Fruit fly (Drosophila melanogaster) whole organism, embryonic: ENCODE data around the gene Nckx30C.

Experiments
- Antp ChIP-seq: fragments of 200-800 bp; sonication (Bioruptor generic); optimal IDR thresholded peaks from 3 replicates; lab custom pipeline; 2016; ENCODE audit warnings: missing biosample characterization, missing genetic modification characterization
- CG10462 ChIP-seq: fragments of 200-800 bp; sonication (Bioruptor generic); optimal IDR thresholded peaks from 2 replicates; lab custom pipeline; 2016; ENCODE audit warnings: missing biosample characterization, missing genetic modification characterization
- CG15696 ChIP-seq: fragments of 200-800 bp; sonication (Bioruptor generic); optimal IDR thresholded peaks from 2 replicates; lab custom pipeline; 2019; ENCODE audit warnings: missing biosample characterization, mild to moderate bottlenecking, missing genetic modification characterization, moderate library complexity
- CG17568 ChIP-seq: fragments of 200-800 bp; sonication (Bioruptor generic); optimal IDR thresholded peaks from 2 replicates; lab custom pipeline; 2018; ENCODE audit warnings: missing biosample characterization, mild to moderate bottlenecking, missing genetic modification characterization, moderate library complexity
- CG18262 ChIP-seq: fragments of 200-800 bp; optimal IDR thresholded peaks from 3 replicates; lab custom pipeline; 2019; ENCODE audit warnings: missing biosample characterization, mild to moderate bottlenecking, missing genetic modification characterization, moderate library complexity
- CG2202 ChIP-seq: fragments of 200-800 bp; sonication (Bioruptor generic); optimal IDR thresholded peaks from 2 replicates; lab custom pipeline; 2018; ENCODE audit warnings: missing biosample characterization, mild to moderate bottlenecking, missing genetic modification characterization
- CG3065 ChIP-seq: fragments of 200-800 bp; sonication (Bioruptor generic); optimal IDR thresholded peaks from 2 replicates; lab custom pipeline; 2016; ENCODE audit warnings: missing biosample characterization, missing genetic modification characterization
- CG3163 ChIP-seq: fragments of 200-800 bp; sonication (Bioruptor generic); optimal IDR thresholded peaks from 3 replicates; lab custom pipeline; 2016; ENCODE audit warnings: missing biosample characterization, missing genetic modification characterization
- CG33213 ChIP-seq: fragments of 200-800 bp; sonication (Bioruptor generic); optimal IDR thresholded peaks from 3 replicates; lab custom pipeline; 2016; ENCODE audit warnings: missing biosample characterization, missing genetic modification characterization
- CG33557 ChIP-seq: fragments of 200-800 bp; sonication (Bioruptor generic); optimal IDR thresholded peaks from 2 replicates; lab custom pipeline; 2019; ENCODE audit warnings: missing biosample characterization, mild to moderate bottlenecking, missing genetic modification characterization, moderate library complexity
- CG6813 ChIP-seq: fragments of 200-800 bp; sonication (Bioruptor generic); optimal IDR thresholded peaks from 2 replicates; lab custom pipeline; 2017; ENCODE audit warnings: missing biosample characterization, missing genetic modification characterization, mild to moderate bottlenecking, moderate library complexity, missing genetic modification reagents
- CG7271 ChIP-seq: fragments of 200-800 bp; sonication (Bioruptor generic); optimal IDR thresholded peaks from 2 replicates; lab custom pipeline; 2018; ENCODE audit warnings: missing biosample characterization, mild to moderate bottlenecking, missing genetic modification characterization, moderate library complexity
- CG7928 ChIP-seq: fragments of 200-800 bp; sonication (Bioruptor generic); optimal IDR thresholded peaks from 2 replicates; lab custom pipeline; 2017; ENCODE audit warnings: missing biosample characterization, mild to moderate bottlenecking, missing genetic modification characterization
- CG8281 ChIP-seq: fragments of 200-800 bp; sonication (Bioruptor generic); optimal IDR thresholded peaks from 2 replicates; lab custom pipeline; 2018; ENCODE audit warnings: missing biosample characterization, mild to moderate bottlenecking, missing genetic modification characterization, moderate library complexity
- CG8924 ChIP-seq: fragments of 200-800 bp; optimal IDR thresholded peaks from 3 replicates; lab custom pipeline; 2019; ENCODE audit warnings: missing biosample characterization, mild to moderate bottlenecking, missing genetic modification characterization, moderate library complexity
- CG9437 ChIP-seq: fragments of 200-800 bp; sonication (Bioruptor generic); optimal IDR thresholded peaks from 2 replicates; lab custom pipeline; 2018; ENCODE audit warnings: missing biosample characterization, mild to moderate bottlenecking, missing genetic modification characterization
- CoRest ChIP-seq: fragments of 200-800 bp; sonication (Bioruptor generic); optimal IDR thresholded peaks from 3 replicates; lab custom pipeline; 2018; ENCODE audit warnings: missing biosample characterization, mild to moderate bottlenecking, missing genetic modification characterization, moderate library complexity
- D19A ChIP-seq: fragments of 200-800 bp; optimal IDR thresholded peaks from 3 replicates; lab custom pipeline; 2019; ENCODE audit warnings: missing biosample characterization, mild to moderate bottlenecking, missing genetic modification characterization, moderate library complexity
- Drgx ChIP-seq: fragments of 200-800 bp; sonication (Bioruptor generic); IDR thresholded peaks from 2 replicates; pipeline ENCODE4 v1.3.6; 2022; ENCODE audit warnings: missing biosample characterization, missing genetic modification characterization
- E2f2 ChIP-seq: fragments of 200-800 bp; sonication (Bioruptor generic); IDR thresholded peaks from 2 replicates; pipeline ENCODE4 v1.3.6; 2022; ENCODE audit warnings: missing biosample characterization, missing genetic modification characterization
- H15 ChIP-seq: fragments of 200-800 bp; sonication (Bioruptor generic); IDR thresholded peaks from 3 replicates; pipeline ENCODE4 v1.3.6; 2022; ENCODE audit warnings: missing biosample characterization, missing genetic modification characterization
- HLH54F ChIP-seq: fragments of 200-800 bp; sonication (Bioruptor generic); optimal IDR thresholded peaks from 3 replicates; lab custom pipeline; 2016; ENCODE audit warnings: missing biosample characterization, missing genetic modification characterization
- HmgZ ChIP-seq: fragments of 200-800 bp; sonication (Bioruptor generic); optimal IDR thresholded peaks from 2 replicates; lab custom pipeline; 2018; ENCODE audit warnings: missing biosample characterization, mild to moderate bottlenecking, missing genetic modification characterization
- Hmx ChIP-seq: fragments of 200-800 bp; sonication (Bioruptor generic); optimal IDR thresholded peaks from 2 replicates; lab custom pipeline; 2016; ENCODE audit warnings: missing biosample characterization, missing genetic modification characterization
- MBD-R2 ChIP-seq: fragments of 200-800 bp; sonication (Bioruptor generic); IDR thresholded peaks from 2 replicates; pipeline ENCODE4 v1.3.6; 2022; ENCODE audit warnings: missing biosample characterization, missing genetic modification characterization
- Myb ChIP-seq: fragments of 200-800 bp; sonication (Bioruptor generic); optimal IDR thresholded peaks from 2 replicates; lab custom pipeline; 2016; ENCODE audit warnings: missing biosample characterization, missing genetic modification characterization
- NC2β ChIP-seq: fragments of 200-800 bp; sonication (Bioruptor generic); optimal IDR thresholded peaks from 2 replicates; lab custom pipeline; 2016; ENCODE audit warnings: missing biosample characterization, missing genetic modification characterization
- Neu2 ChIP-seq: fragments of 200-800 bp; sonication (Bioruptor generic); optimal IDR thresholded peaks from 3 replicates; lab custom pipeline; 2016; ENCODE audit warnings: missing biosample characterization, missing genetic modification characterization, borderline replicate concordance
- PHDP ChIP-seq: fragments of 200-800 bp; sonication (Bioruptor generic); optimal IDR thresholded peaks from 3 replicates; lab custom pipeline; 2018; ENCODE audit warnings: missing biosample characterization, mild to moderate bottlenecking, missing genetic modification characterization, moderate library complexity
- Rfx ChIP-seq: fragments of 200-800 bp; sonication (Bioruptor generic); IDR thresholded peaks from 2 replicates; pipeline ENCODE4 v1.3.6; 2022; ENCODE audit warnings: missing biosample characterization, missing genetic modification characterization
- Tbp ChIP-seq: fragments of >200 bp; optimal IDR thresholded peaks from 2 replicates; lab custom pipeline; 2018; ENCODE audit warnings: missing biosample characterization, missing genetic modification characterization
- Usf ChIP-seq: fragments of 200-800 bp; sonication (Bioruptor generic); optimal IDR thresholded peaks from 2 replicates; lab custom pipeline; 2017; ENCODE audit warnings: missing genotype, missing biosample characterization, missing genetic modification characterization
- ac ChIP-seq: fragments of 200-800 bp; sonication (Bioruptor generic); optimal IDR thresholded peaks from 3 replicates; lab custom pipeline; 2017; ENCODE audit warnings: missing biosample characterization, mild to moderate bottlenecking, missing genetic modification characterization
- bbx ChIP-seq: fragments of 200-800 bp; sonication (Bioruptor generic); IDR thresholded peaks from 2 replicates; pipeline ENCODE4 v1.3.6; 2022; ENCODE audit warnings: missing biosample characterization, missing genetic modification characterization; ENCODE audit not compliant: partially characterized antibody
- br ChIP-seq: fragments of >200 bp; optimal IDR thresholded peaks from 2 replicates; lab custom pipeline; 2017
- cg ChIP-seq: fragments of 200-800 bp; sonication (Bioruptor generic); optimal IDR thresholded peaks from 3 replicates; lab custom pipeline; 2019; ENCODE audit warnings: missing biosample characterization, mild to moderate bottlenecking, missing genetic modification characterization, moderate library complexity
- chinmo ChIP-seq: fragments of 200-800 bp; sonication (Bioruptor generic); IDR thresholded peaks from 4 replicates; pipeline ENCODE4 v1.3.6; 2022; ENCODE audit warnings: missing biosample characterization, missing genetic modification characterization; ENCODE audit not compliant: partially characterized antibody
- dmrt99B ChIP-seq: fragments of 200-800 bp; sonication (Bioruptor generic); optimal IDR thresholded peaks from 2 replicates; lab custom pipeline; 2018; ENCODE audit warnings: missing biosample characterization, mild to moderate bottlenecking, missing genetic modification characterization, moderate library complexity
- eve ChIP-seq, 2 experiments: fragments of >200 bp; optimal IDR thresholded peaks; 2 replicates each; lab custom pipeline; 2017; ENCODE audit warnings: missing biosample characterization in 2 of 2, missing genetic modification characterization in 2 of 2
- gro ChIP-seq: fragments of 200-800 bp; sonication (Bioruptor generic); optimal IDR thresholded peaks from 2 replicates; lab custom pipeline; 2016; ENCODE audit warnings: missing biosample characterization, missing genetic modification characterization
- h ChIP-seq: fragments of >200 bp; optimal IDR thresholded peaks from 2 replicates; lab custom pipeline; 2017
- jumu ChIP-seq: fragments of 200-800 bp; sonication (Bioruptor generic); optimal IDR thresholded peaks from 3 replicates; lab custom pipeline; 2016; ENCODE audit warnings: missing biosample characterization, missing genetic modification characterization
- klu ChIP-seq: fragments of 200-800 bp; sonication (Bioruptor generic); IDR thresholded peaks from 2 replicates; pipeline ENCODE4 v1.3.6; 2022; ENCODE audit warnings: missing biosample characterization, missing genetic modification characterization
- luna ChIP-seq: fragments of 200-800 bp; sonication (Bioruptor generic); optimal IDR thresholded peaks from 2 replicates; lab custom pipeline; 2016; ENCODE audit warnings: missing biosample characterization, missing genetic modification characterization
- nerfin-1 ChIP-seq: fragments of 200-800 bp; sonication (Bioruptor generic); optimal IDR thresholded peaks from 3 replicates; lab custom pipeline; 2019; ENCODE audit warnings: missing biosample characterization, mild to moderate bottlenecking, missing genetic modification characterization, moderate library complexity
- pnt ChIP-seq: fragments of 200-800 bp; sonication (Bioruptor generic); optimal IDR thresholded peaks from 3 replicates; lab custom pipeline; 2016; ENCODE audit warnings: missing biosample characterization, missing genetic modification characterization
- repo ChIP-seq: fragments of 200-800 bp; sonication (Bioruptor generic); optimal IDR thresholded peaks from 2 replicates; lab custom pipeline; 2016; ENCODE audit warnings: missing biosample characterization, missing genetic modification characterization
- sd ChIP-seq: fragments of 200-800 bp; sonication (Bioruptor generic); optimal IDR thresholded peaks from 3 replicates; lab custom pipeline; 2018; ENCODE audit warnings: missing biosample characterization, mild to moderate bottlenecking, missing genetic modification characterization, moderate library complexity
- seq ChIP-seq: fragments of 200-800 bp; sonication (Bioruptor generic); IDR thresholded peaks from 2 replicates; pipeline ENCODE4 v1.3.6; 2022; ENCODE audit warnings: missing biosample characterization, missing genetic modification characterization
- usp ChIP-seq: fragments of >200 bp; optimal IDR thresholded peaks from 2 replicates; lab custom pipeline; 2017; ENCODE audit warnings: missing biosample characterization, missing genetic modification characterization
- vfl ChIP-seq: fragments of 200-800 bp; sonication (Bioruptor generic); optimal IDR thresholded peaks from 2 replicates; lab custom pipeline; 2016; ENCODE audit warnings: missing biosample characterization, missing genetic modification characterization
- zen2 ChIP-seq: fragments of 200-800 bp; sonication (Bioruptor generic); IDR thresholded peaks from 3 replicates; pipeline ENCODE4 v1.3.6; 2022; ENCODE audit warnings: missing biosample characterization, missing genetic modification characterization; ENCODE audit not compliant: partially characterized antibody

Nckx30C gene

dm6 chr2L:9700454-9700853 is 45.8 kb downstream of the Nckx30C start, which contains the start of gene pelo (continued):
- peak; percentile 21 for TF ChIP-seq CG9437
- peak; percentile 64 for TF ChIP-seq CG18262 (tag; lab: Kevin White, UChicago)
- TF ChIP-seq pnt (GFP tag; lab: Kevin White, UChicago) = no peak
- TF ChIP-seq cg (GFP tag; lab: Kevin White, UChicago) = no peak
- TF ChIP-seq CoRest (tag; lab: Kevin White, UChicago) = peak; percentile 70
- TF ChIP-seq Neu2 (GFP tag; lab: Kevin White, UChicago) = no peak
- no peak for TF ChIP-seq CG3065 (GFP tag; lab: Kevin White, UChicago)
- peak; percentile 1 for TF ChIP-seq vfl
- no peak for TF ChIP-seq repo (GFP tag; lab: Kevin White, UChicago)
- TF ChIP-seq HLH54F (GFP tag; lab: Kevin White, UChicago) = no peak
- peak; percentile 48; the same call in 1 of the 2 replicates for TF ChIP-seq seq (GFP tag; lab: Robert Waterston, UW)
- peak; percentile 28 for TF ChIP-seq CG17568 (GFP tag; lab: Kevin White, UChicago)
- peak in 1 of 2 experiments; percentile 64 for TF ChIP-seq eve (GFP tag; optimal IDR thresholded peaks at IDR 0.05; lab: Kevin White, UChicago)
- peak; percentile 86 for TF ChIP-seq HmgZ (tag; lab: Kevin White, UChicago)
- no peak for TF ChIP-seq Tbp (GFP tag; lab: Kevin White, UChicago)
- TF ChIP-seq CG2202 (tag; lab: Kevin White, UChicago) = no peak
- TF ChIP-seq NC2β = no peak
- TF ChIP-seq CG6813 (GFP tag; lab: Kevin White, UChicago) = peak; percentile 56
- TF ChIP-seq br = no peak
- no peak for TF ChIP-seq zen2 (GFP tag; lab: Robert Waterston, UW)
- TF ChIP-seq Hmx (GFP tag; lab: Kevin White, UChicago) = no peak
- no peak for TF ChIP-seq CG3163 (GFP tag; lab: Kevin White, UChicago)
- peak; percentile 72 for TF ChIP-seq Rfx (GFP tag; lab: Robert Waterston, UW)
- TF ChIP-seq Drgx (GFP tag; lab: Robert Waterston, UW) = no peak
- no peak for TF ChIP-seq Myb (GFP tag; lab: Kevin White, UChicago)
- peak; percentile 4 for TF ChIP-seq CG8281 (tag; lab: Kevin White, UChicago)
- TF ChIP-seq gro (GFP tag; lab: Kevin White, UChicago) = no peak
- peak; percentile 60 for TF ChIP-seq Usf (GFP tag; lab: Kevin White, UChicago)

dm6 chr2L:9699615-9700014 is 46.7 kb downstream of the Nckx30C start, which contains the start of gene hoip:
TSS of gene hoip (plus strand) at chr2L:9699791.
- TF ChIP-seq usp (GFP tag; lab: Kevin White, UChicago) (no peak), PHDP (no peak), zen2 (GFP tag; lab: Robert Waterston, UW) (no peak), Antp (no peak), CG10462 (GFP tag; lab: Kevin White, UChicago) (no peak), CG33557 (GFP tag; lab: Kevin White, UChicago) (no peak), bbx (GFP tag; lab: Robert Waterston, UW) (peak; percentile 54; the same call in 1 of the 2 replicates), chinmo (no peak), CG9437 (peak; percentile 1), D19A (tag; lab: Kevin White, UChicago) (no peak), CG8924 (tag; lab: Kevin White, UChicago) (no peak), E2f2 (peak; percentile 55), MBD-R2 (GFP tag; lab: Robert Waterston, UW) (no peak), luna (GFP tag; lab: Kevin White, UChicago) (no peak), CG33213 (GFP tag; lab: Kevin White, UChicago) (no peak), CG7271 (tag; lab: Kevin White, UChicago) (no peak), ac (GFP tag; lab: Kevin White, UChicago) (peak; percentile 3), h (no peak), sd (no peak), CG7928 (GFP tag; lab: Kevin White, UChicago) (peak; percentile 89), H15 (no peak), CG15696 (no peak), nerfin-1 (no peak), klu (no peak), Tbp (GFP tag; lab: Kevin White, UChicago) (no peak), jumu (no peak), dmrt99B (no peak)
